Fruit fly (Drosophila melanogaster): ENCODE measurements around the gene glec.

Gene glec

dm6 chr3R:21838505-21838956, 17.5 kb downstream of the glec start (continued):
- TF ChIP-seq bsh (GFP tag; optimal IDR thresholded peaks at IDR 0.05): peak; percentile 13 to 88
- TF ChIP-seq CG10366 (GFP tag; IDR thresholded peaks at IDR 0.05): no peak
- TF ChIP-seq CG1024 (GFP tag; IDR thresholded peaks at IDR 0.05): no peak
- TF ChIP-seq CG10462 (GFP tag; optimal IDR thresholded peaks at IDR 0.05): no peak
- no peak for TF ChIP-seq NFAT (GFP tag; IDR thresholded peaks at IDR 0.05)
- TF ChIP-seq CG15011 (GFP tag; optimal IDR thresholded peaks at IDR 0.05): no peak
- TF ChIP-seq Gsc (GFP tag; IDR thresholded peaks at IDR 0.05): no peak
- peak; percentile 13 for TF ChIP-seq ATbp (GFP tag; optimal IDR thresholded peaks at IDR 0.05)
- TF ChIP-seq CG8478 (optimal IDR thresholded peaks at IDR 0.05): no peak
- TF ChIP-seq chinmo (GFP tag; IDR thresholded peaks at IDR 0.05; ENCODE audit: partially characterized antibody): no peak
- no peak for TF ChIP-seq otp (GFP tag; IDR thresholded peaks at IDR 0.05)
- TF ChIP-seq sc (optimal IDR thresholded peaks at IDR 0.05): no peak
- TF ChIP-seq sc (GFP tag; optimal IDR thresholded peaks at IDR 0.05): no peak
- TF ChIP-seq CG6791 (GFP tag; IDR thresholded peaks at IDR 0.05; ENCODE audit: partially characterized antibody): no peak
- TF ChIP-seq scrt (GFP tag; optimal IDR thresholded peaks at IDR 0.05): no peak
- TF ChIP-seq CG9817 (tag; optimal IDR thresholded peaks at IDR 0.05): no peak
- no peak for TF ChIP-seq Trl (optimal IDR thresholded peaks at IDR 0.05)
- no peak for TF ChIP-seq Trl (GFP tag; optimal IDR thresholded peaks at IDR 0.05)
- TF ChIP-seq mirr (GFP tag; optimal IDR thresholded peaks at IDR 0.05): no peak
- TF ChIP-seq CG13287 (GFP tag; IDR thresholded peaks at IDR 0.05; ENCODE audit: partially characterized antibody): no peak
- TF ChIP-seq CG8388 (GFP tag; optimal IDR thresholded peaks at IDR 0.05): peak; percentile 18
- peak; percentile 26 for TF ChIP-seq gcm (GFP tag; optimal IDR thresholded peaks at IDR 0.05)
- TF ChIP-seq CG10543 (GFP tag; optimal IDR thresholded peaks at IDR 0.05): no peak
- no peak for TF ChIP-seq z (GFP tag; IDR thresholded peaks at IDR 0.05)
- peak; percentile 60 for TF ChIP-seq Sox102F (GFP tag; optimal IDR thresholded peaks at IDR 0.05)
- no peak for TF ChIP-seq Atf3 (GFP tag; optimal IDR thresholded peaks at IDR 0.05)
- no peak for TF ChIP-seq CG15073 (GFP tag; optimal IDR thresholded peaks at IDR 0.05)
- TF ChIP-seq CG12942 (GFP tag; optimal IDR thresholded peaks at IDR 0.05): no peak
- TF ChIP-seq CG12744 (GFP tag; optimal IDR thresholded peaks at IDR 0.05): no peak
- no peak for TF ChIP-seq Sin3A (optimal IDR thresholded peaks at IDR 0.05)
- TF ChIP-seq gem (tag; optimal IDR thresholded peaks at IDR 0.05): peak; percentile 60
- no peak for TF ChIP-seq sqz (GFP tag; optimal IDR thresholded peaks at IDR 0.05)
- no peak for TF ChIP-seq hkb (optimal IDR thresholded peaks at IDR 0.05)
- TF ChIP-seq hkb (GFP tag; IDR thresholded peaks at IDR 0.05): peak; percentile 42; the same call in 1 of the 2 replicates
- no peak for TF ChIP-seq ac (GFP tag; optimal IDR thresholded peaks at IDR 0.05)
- TF ChIP-seq tap (tag; optimal IDR thresholded peaks at IDR 0.05): no peak
- no peak for TF ChIP-seq usp (GFP tag; optimal IDR thresholded peaks at IDR 0.05)
- peak; percentile 40; the same call in 1 of the 3 replicates for TF ChIP-seq dysf (GFP tag; IDR thresholded peaks at IDR 0.05)
- no peak for TF ChIP-seq D19A (tag; optimal IDR thresholded peaks at IDR 0.05)
- peak; percentile 8 for TF ChIP-seq Myb (GFP tag; optimal IDR thresholded peaks at IDR 0.05)
- TF ChIP-seq BEAF-32 (GFP tag; optimal IDR thresholded peaks at IDR 0.05): no peak
- peak; percentile 14; the same call in 1 of the 3 replicates for TF ChIP-seq row (GFP tag; IDR thresholded peaks at IDR 0.05)
- TF ChIP-seq lmd (GFP tag; IDR thresholded peaks at IDR 0.05): no peak
- TF ChIP-seq CG17385 (GFP tag; optimal IDR thresholded peaks at IDR 0.05): peak; percentile 3
- peak; percentile 4 for TF ChIP-seq Hmr (GFP tag; optimal IDR thresholded peaks at IDR 0.05)
- no peak for TF ChIP-seq bowl (GFP tag; IDR thresholded peaks at IDR 0.05)
- TF ChIP-seq CG2202 (tag; optimal IDR thresholded peaks at IDR 0.05): no peak
- no peak for TF ChIP-seq NC2β (GFP tag; optimal IDR thresholded peaks at IDR 0.05)
- peak; percentile 33 for TF ChIP-seq phol (tag; optimal IDR thresholded peaks at IDR 0.05)
- no peak for TF ChIP-seq CG2120 (GFP tag; optimal IDR thresholded peaks at IDR 0.05)
- TF ChIP-seq CG2678 (tag; optimal IDR thresholded peaks at IDR 0.05): peak; percentile 32
- peak; percentile 39 for TF ChIP-seq pum (GFP tag; optimal IDR thresholded peaks at IDR 0.05)
- TF ChIP-seq CG11247 (GFP tag; IDR thresholded peaks at IDR 0.05): no peak
